Worm (Caenorhabditis elegans): ENCODE results near the gene gldi-2.
A peak's percentile ranks its signal among the peaks of the same experiment; 100 is the strongest.

DNA sequence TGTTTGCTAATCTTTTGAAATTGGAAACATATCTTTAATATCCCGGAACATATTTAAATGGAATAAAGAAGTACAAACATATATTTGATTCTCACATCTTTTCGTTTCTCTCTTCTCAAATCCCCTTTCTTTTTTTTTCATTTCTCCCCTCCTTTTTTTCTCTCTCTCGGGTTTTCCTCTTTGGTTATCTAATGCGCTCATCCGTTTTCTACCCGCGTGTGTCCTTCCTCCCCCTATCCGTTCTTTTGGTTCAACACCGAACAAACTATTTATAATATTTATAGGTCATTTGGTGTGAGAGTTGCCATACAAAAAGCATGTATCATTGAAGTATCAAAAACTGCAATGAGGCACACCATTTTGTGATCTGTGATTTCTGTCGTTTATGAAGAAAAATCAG lies 40.7 kb downstream of the gldi-2 start:
- TF ChIP-seq lin-39 (tag; optimal IDR thresholded peaks at IDR 0.05) = no peak
- TF ChIP-seq unc-130 (GFP tag; optimal IDR thresholded peaks at IDR 0.05) = no peak
- TF ChIP-seq ztf-11 (tag; optimal IDR thresholded peaks at IDR 0.05) = no peak
- no peak for TF ChIP-seq mes-2 (tag; optimal IDR thresholded peaks at IDR 0.05; ENCODE audit: poor library complexity, severe bottlenecking)
- TF ChIP-seq egl-43 (GFP tag; IDR thresholded peaks at IDR 0.05) = no peak
- no peak for TF ChIP-seq unc-62 (GFP tag; optimal IDR thresholded peaks at IDR 0.05 in 1 of 2)
- TF ChIP-seq unc-62 (tag; optimal IDR thresholded peaks at IDR 0.05) = no peak
- no peak for TF ChIP-seq snpc-1.2 (GFP tag; IDR thresholded peaks at IDR 0.05)
- no peak for TF ChIP-seq ztf-7 (tag; optimal IDR thresholded peaks at IDR 0.05)
- no peak for TF ChIP-seq pha-4 (GFP tag; IDR thresholded peaks at IDR 0.05)
- TF ChIP-seq pha-4 (tag; optimal IDR thresholded peaks at IDR 0.05) = no peak
- no peak for TF ChIP-seq pqm-1 (tag; optimal IDR thresholded peaks at IDR 0.05)
- no peak for TF ChIP-seq fkh-10 (GFP tag; optimal IDR thresholded peaks at IDR 0.05)
- TF ChIP-seq mep-1 (tag; optimal IDR thresholded peaks at IDR 0.05) = peak; percentile 71
